Worm (Caenorhabditis elegans) whole organism, L1 larva: ENCODE measurements around the gene hif-1.

Experiments used
- C04F5.9 ChIP-seq: sonication (generic microtip); optimal IDR thresholded peaks from 2 replicates; lab custom pipeline; 2016; ENCODE audit warnings: missing genetic modification characterization, missing compliant biosample characterization
- C16A3.4 ChIP-seq: fragments of 150-350 bp; optimal IDR thresholded peaks from 2 replicates; lab custom pipeline; 2014; ENCODE audit warnings: missing biosample characterization, missing genetic modification characterization
- C34B4.2 ChIP-seq: sonication (generic microtip); optimal IDR thresholded peaks from 2 replicates; lab custom pipeline; 2017; ENCODE audit warnings: mild to moderate bottlenecking, missing genetic modification characterization, missing compliant biosample characterization
- F16B12.6 ChIP-seq: fragments of 150-350 bp; optimal IDR thresholded peaks from 2 replicates; lab custom pipeline; 2014; ENCODE audit warnings: missing biosample characterization, missing genetic modification characterization
- Y116A8C.19 ChIP-seq: sonication (generic microtip); optimal IDR thresholded peaks from 2 replicates; lab custom pipeline; 2016; ENCODE audit warnings: missing compliant biosample characterization, missing genetic modification characterization, borderline replicate concordance
- aha-1 ChIP-seq: fragments of 150-350 bp; optimal IDR thresholded peaks from 2 replicates; lab custom pipeline; 2014; ENCODE audit warnings: missing biosample characterization, missing genetic modification characterization
- alr-1 ChIP-seq: fragments of 200-800 bp; sonication (Bioruptor generic); optimal IDR thresholded peaks from 2 replicates; lab custom pipeline; 2018; ENCODE audit warnings: borderline replicate concordance, mild to moderate bottlenecking, missing genetic modification characterization, missing compliant biosample characterization
- ama-1 ChIP-seq: fragments of 150-350 bp; optimal IDR thresholded peaks from 2 replicates; lab custom pipeline; 2014
- blmp-1 ChIP-seq: fragments of 150-350 bp; optimal IDR thresholded peaks from 2 replicates; lab custom pipeline; 2014; ENCODE audit warnings: missing biosample characterization, missing genetic modification characterization
- ceh-8 ChIP-seq: fragments of 200-800 bp; sonication (Bioruptor generic); optimal IDR thresholded peaks from 2 replicates; lab custom pipeline; 2018; ENCODE audit warnings: mild to moderate bottlenecking, missing genetic modification characterization, moderate library complexity, missing compliant biosample characterization
- ceh-82 ChIP-seq, 3 experiments: fragments of 150-350 bp in 1 of 3; sonication (generic microtip) in 2 of 3; optimal IDR thresholded peaks; 2 replicates each; lab custom pipeline; 2014 to 2017; ENCODE audit warnings: missing biosample characterization in 3 of 3, missing genetic modification characterization in 3 of 3
- ceh-88 ChIP-seq: fragments of 200-800 bp; sonication (Bioruptor generic); IDR thresholded peaks from 2 replicates; pipeline ENCODE4 v1.3.6; 2022; ENCODE audit warnings: missing genetic modification characterization, missing compliant biosample characterization
- dpl-1 ChIP-seq, 3 experiments: fragments of 150-350 bp in 2 of 3; sonication (generic microtip) in 1 of 3; optimal IDR thresholded peaks; 2 replicates each; lab custom pipeline; 2014 to 2017; ENCODE audit warnings: missing biosample characterization in 3 of 3, missing genetic modification characterization in 3 of 3, missing genetic modification reagents in 3 of 3
- egl-13 ChIP-seq: sonication (generic microtip); optimal IDR thresholded peaks from 2 replicates; lab custom pipeline; 2016; ENCODE audit warnings: missing genotype, missing genetic modification reagents, missing genetic modification characterization, missing compliant biosample characterization
- elt-2 ChIP-seq: sonication (generic microtip); optimal IDR thresholded peaks from 2 replicates; lab custom pipeline; 2016; ENCODE audit warnings: missing genetic modification characterization, mild to moderate bottlenecking, inconsistent platforms, missing compliant biosample characterization, missing genetic modification reagents
- elt-3 ChIP-seq, 6 experiments: fragments of 150-350 bp in 1 of 6; sonication (generic microtip); optimal IDR thresholded peaks; 2 replicates each; lab custom pipeline; 2017 to 2018; ENCODE audit warnings: missing biosample characterization in 6 of 6, missing genetic modification characterization in 6 of 6, inconsistent platforms in 1 of 6
- ets-5 ChIP-seq: fragments of 200-800 bp; sonication (Bioruptor generic); IDR thresholded peaks from 2 replicates; pipeline ENCODE4 v1.3.6; 2022; ENCODE audit warnings: missing genetic modification characterization, missing compliant biosample characterization
- fkh-10 ChIP-seq: sonication (generic microtip); optimal IDR thresholded peaks from 2 replicates; lab custom pipeline; 2017; ENCODE audit warnings: missing biosample characterization, missing genetic modification reagents, missing genetic modification characterization
- fkh-4 ChIP-seq: sonication (generic microtip); optimal IDR thresholded peaks from 2 replicates; lab custom pipeline; 2016; ENCODE audit warnings: missing compliant biosample characterization, missing genetic modification characterization, borderline replicate concordance
- fos-1 ChIP-seq: fragments of 150-350 bp; optimal IDR thresholded peaks from 2 replicates; lab custom pipeline; 2014; ENCODE audit warnings: missing biosample characterization, missing genetic modification characterization
- grh-1 ChIP-seq: fragments of 200-800 bp; sonication (Bioruptor generic); IDR thresholded peaks from 2 replicates; pipeline ENCODE4 v1.3.6; 2022; ENCODE audit warnings: missing genetic modification reagents, missing genetic modification characterization, missing compliant biosample characterization
- hlh-17 ChIP-seq: fragments of 200-800 bp; sonication (Bioruptor generic); optimal IDR thresholded peaks from 2 replicates; lab custom pipeline; 2018; ENCODE audit warnings: missing genetic modification characterization, mild to moderate bottlenecking, missing compliant biosample characterization, moderate library complexity, borderline replicate concordance
- hpl-2 ChIP-seq: fragments of 150-350 bp; optimal IDR thresholded peaks from 2 replicates; lab custom pipeline; 2014; ENCODE audit warnings: missing biosample characterization, missing genetic modification reagents, missing genetic modification characterization
- irx-1 ChIP-seq: sonication (generic microtip); optimal IDR thresholded peaks from 2 replicates; lab custom pipeline; 2016; ENCODE audit warnings: missing genetic modification characterization, missing compliant biosample characterization
- isw-1 ChIP-seq: fragments of 200-800 bp; sonication (Bioruptor generic); IDR thresholded peaks from 2 replicates; pipeline ENCODE4 v1.3.6; 2022; ENCODE audit warnings: missing genetic modification characterization, missing compliant biosample characterization
- jun-1 ChIP-seq: fragments of 150-350 bp; optimal IDR thresholded peaks from 2 replicates; lab custom pipeline; 2014; ENCODE audit warnings: missing biosample characterization, missing genetic modification reagents, missing genetic modification characterization
- lin-13 ChIP-seq: fragments of 150-350 bp; optimal IDR thresholded peaks from 2 replicates; lab custom pipeline; 2014; ENCODE audit warnings: missing biosample characterization, missing genetic modification reagents, missing genetic modification characterization
- lin-35 ChIP-seq, 2 experiments: fragments of 150-350 bp; optimal IDR thresholded peaks; 2 replicates each; lab custom pipeline; 2014; ENCODE audit warnings: missing biosample characterization in 2 of 2, missing genetic modification characterization in 2 of 2, missing genetic modification reagents in 2 of 2
- lir-3 ChIP-seq: sonication (generic microtip); optimal IDR thresholded peaks from 2 replicates; lab custom pipeline; 2016; ENCODE audit warnings: mild to moderate bottlenecking, missing genetic modification characterization, moderate library complexity, missing compliant biosample characterization; ENCODE audit not compliant: poor library complexity
- mef-2 ChIP-seq: fragments of 150-350 bp; optimal IDR thresholded peaks from 2 replicates; lab custom pipeline; 2014; ENCODE audit warnings: missing biosample characterization, missing genetic modification characterization
- mep-1 ChIP-seq: fragments of 150-350 bp; optimal IDR thresholded peaks from 2 replicates; lab custom pipeline; 2014; ENCODE audit warnings: missing biosample characterization, missing genetic modification characterization
- nhr-11 ChIP-seq: fragments of 150-350 bp; optimal IDR thresholded peaks from 2 replicates; lab custom pipeline; 2014; ENCODE audit warnings: missing biosample characterization, missing genetic modification characterization
- nhr-12 ChIP-seq: sonication (generic microtip); optimal IDR thresholded peaks from 2 replicates; lab custom pipeline; 2017; ENCODE audit warnings: missing biosample characterization, missing genetic modification characterization
- nhr-28 ChIP-seq: fragments of 150-350 bp; optimal IDR thresholded peaks from 2 replicates; lab custom pipeline; 2014; ENCODE audit warnings: missing biosample characterization, missing genetic modification characterization
- nhr-47 ChIP-seq: sonication (generic microtip); optimal IDR thresholded peaks from 2 replicates; lab custom pipeline; 2016; ENCODE audit warnings: mild to moderate bottlenecking, missing genetic modification characterization, moderate library complexity, missing compliant biosample characterization
- nhr-71 ChIP-seq: sonication (generic microtip); optimal IDR thresholded peaks from 2 replicates; lab custom pipeline; 2016; ENCODE audit warnings: mild to moderate bottlenecking, missing genetic modification characterization, moderate library complexity, missing compliant biosample characterization
- nhr-76 ChIP-seq: sonication (generic microtip); optimal IDR thresholded peaks from 2 replicates; lab custom pipeline; 2017; ENCODE audit warnings: missing biosample characterization, missing genetic modification characterization
- nhr-77 ChIP-seq: fragments of 150-350 bp; optimal IDR thresholded peaks from 2 replicates; lab custom pipeline; 2014; ENCODE audit warnings: missing biosample characterization, missing genetic modification characterization
- skn-1 ChIP-seq: fragments of 150-350 bp; optimal IDR thresholded peaks from 2 replicates; lab custom pipeline; 2014; ENCODE audit warnings: missing biosample characterization, missing genetic modification characterization
- snu-23 ChIP-seq: sonication (generic microtip); optimal IDR thresholded peaks from 2 replicates; lab custom pipeline; 2016; ENCODE audit warnings: missing genetic modification characterization, missing compliant biosample characterization
- sptf-1 ChIP-seq: fragments of 150-350 bp; optimal IDR thresholded peaks from 2 replicates; lab custom pipeline; 2014; ENCODE audit warnings: missing biosample characterization, missing genetic modification characterization
- sup-37 ChIP-seq: fragments of 200-800 bp; sonication (Bioruptor generic); optimal IDR thresholded peaks from 2 replicates; lab custom pipeline; 2018; ENCODE audit warnings: mild to moderate bottlenecking, missing genetic modification characterization, missing compliant biosample characterization
- swsn-7 ChIP-seq: sonication (generic microtip); optimal IDR thresholded peaks from 2 replicates; lab custom pipeline; 2016; ENCODE audit warnings: missing genetic modification characterization, missing compliant biosample characterization
- tbx-2 ChIP-seq: sonication (generic microtip); optimal IDR thresholded peaks from 2 replicates; lab custom pipeline; 2016; ENCODE audit warnings: missing genetic modification characterization, missing compliant biosample characterization
- tlp-1 ChIP-seq: fragments of 150-350 bp; optimal IDR thresholded peaks from 2 replicates; lab custom pipeline; 2014; ENCODE audit warnings: missing biosample characterization, missing genetic modification characterization
- unc-130 ChIP-seq: fragments of 150-350 bp; optimal IDR thresholded peaks from 2 replicates; lab custom pipeline; 2017; ENCODE audit warnings: missing biosample characterization, missing genetic modification characterization, inconsistent platforms
- unc-30 ChIP-seq: sonication (generic microtip); optimal IDR thresholded peaks from 2 replicates; lab custom pipeline; 2017; ENCODE audit warnings: missing biosample characterization, missing genetic modification characterization
- unc-62 ChIP-seq: fragments of 150-350 bp; optimal IDR thresholded peaks from 2 replicates; lab custom pipeline; 2014; ENCODE audit warnings: missing biosample characterization, missing genetic modification reagents, missing genetic modification characterization
- unc-98 ChIP-seq: fragments of 200-800 bp; sonication (Bioruptor generic); IDR thresholded peaks from 2 replicates; pipeline ENCODE4 v1.3.6; 2022; ENCODE audit warnings: missing genetic modification characterization, missing compliant biosample characterization
- vab-15 ChIP-seq: sonication (generic microtip); optimal IDR thresholded peaks from 2 replicates; lab custom pipeline; 2017; ENCODE audit warnings: missing genotype, mild to moderate bottlenecking, missing genetic modification characterization, missing compliant biosample characterization
- zag-1 ChIP-seq: fragments of 150-350 bp; optimal IDR thresholded peaks from 2 replicates; lab custom pipeline; 2014; ENCODE audit warnings: missing biosample characterization, missing genetic modification characterization

The hif-1 gene

ce11 chrV:20778257-20778697, 1.9 kb upstream of the hif-1 start (continued):
- peak; percentile 93 for TF ChIP-seq grh-1 (GFP tag; lab: Robert Waterston, UW)
- TF ChIP-seq nhr-77, result peak; percentile 97
- peak; percentile 98 for TF ChIP-seq mep-1
- no peak for TF ChIP-seq sptf-1 (tag; lab: Kevin White, UChicago)
- no peak for TF ChIP-seq unc-62 (GFP tag; lab: Kevin White, UChicago)
- TF ChIP-seq ama-1 (lab: Kevin White, UChicago), result peak; percentile 75
- TF ChIP-seq ceh-82 (tag; optimal IDR thresholded peaks at IDR 0.05; lab: Kevin White, UChicago), result peak; percentile 90 to 95 (median 92)
- TF ChIP-seq snu-23 (GFP tag; lab: Kevin White, UChicago), result peak; percentile 100
- peak; percentile 95 for TF ChIP-seq lin-13 (GFP tag; lab: Kevin White, UChicago)
- TF ChIP-seq nhr-47 (tag; lab: Kevin White, UChicago), result peak; percentile 99
- TF ChIP-seq unc-98 (GFP tag; lab: Robert Waterston, UW), result peak; percentile 64; the same call in 1 of the 2 replicates
- TF ChIP-seq tbx-2 (tag; lab: Kevin White, UChicago), result peak; percentile 99
- peak; percentile 89 for TF ChIP-seq C04F5.9
- peak; percentile 78 for TF ChIP-seq zag-1 (tag; lab: Kevin White, UChicago)
- TF ChIP-seq fos-1 (tag; lab: Kevin White, UChicago), result peak; percentile 95
- TF ChIP-seq isw-1 (GFP tag; lab: Robert Waterston, UW), result peak; percentile 93
- TF ChIP-seq ceh-8 (GFP tag; lab: Kevin White, UChicago), result peak; percentile 96
- no peak for TF ChIP-seq nhr-76 (tag; lab: Kevin White, UChicago)
- TF ChIP-seq Y116A8C.19 (tag; lab: Kevin White, UChicago), result peak; percentile 41
- no peak for TF ChIP-seq nhr-12 (tag; lab: Kevin White, UChicago)
- TF ChIP-seq nhr-28, result no peak
- peak; percentile 90 for TF ChIP-seq lir-3 (tag; lab: Kevin White, UChicago)
- peak; percentile 95 for TF ChIP-seq ceh-88 (GFP tag; lab: Robert Waterston, UW)
- TF ChIP-seq tlp-1 (tag; lab: Kevin White, UChicago), result no peak
- TF ChIP-seq sup-37 (GFP tag; lab: Kevin White, UChicago), result peak; percentile 95
- peak; percentile 98 for TF ChIP-seq egl-13 (tag; lab: Kevin White, UChicago)
- peak; percentile 98 for TF ChIP-seq unc-130 (tag; lab: Kevin White, UChicago)
- TF ChIP-seq unc-30 (tag; lab: Kevin White, UChicago), result peak; percentile 58
- peak; percentile 94 for TF ChIP-seq irx-1
- peak; percentile 87 to 92 for TF ChIP-seq lin-35 (GFP tag; optimal IDR thresholded peaks at IDR 0.05; lab: Kevin White, UChicago)
- TF ChIP-seq mef-2 (tag; lab: Kevin White, UChicago), result peak; percentile 94
- TF ChIP-seq C16A3.4 (tag; lab: Kevin White, UChicago), result peak; percentile 97
- TF ChIP-seq dpl-1 (GFP tag; optimal IDR thresholded peaks at IDR 0.05; lab: Kevin White, UChicago), result peak; percentile 70 to 75 (median 71)

- TF ChIP-seq skn-1, result peak; percentile 6
- TF ChIP-seq fkh-4 (tag; lab: Kevin White, UChicago), result no peak
- no peak for TF ChIP-seq dpl-1 (GFP tag; optimal IDR thresholded peaks at IDR 0.05; lab: Kevin White, UChicago)
- no peak for TF ChIP-seq alr-1 (tag; lab: Kevin White, UChicago)
- no peak for TF ChIP-seq ets-5 (GFP tag; lab: Robert Waterston, UW)
- TF ChIP-seq C34B4.2, result no peak
- TF ChIP-seq snu-23 (GFP tag; lab: Kevin White, UChicago), result no peak
- TF ChIP-seq hlh-17, result no peak
- no peak for TF ChIP-seq nhr-71 (tag; lab: Kevin White, UChicago)
- TF ChIP-seq F16B12.6, result no peak
- TF ChIP-seq aha-1, result no peak
- TF ChIP-seq jun-1, result no peak
- TF ChIP-seq swsn-7, result no peak
- TF ChIP-seq isw-1 (GFP tag; lab: Robert Waterston, UW), result no peak
- no peak for TF ChIP-seq hpl-2
- TF ChIP-seq blmp-1 (tag; lab: Kevin White, UChicago), result peak; percentile 58
- peak; percentile 2 for TF ChIP-seq elt-2 (tag; lab: Kevin White, UChicago)
- no peak for TF ChIP-seq ceh-88 (GFP tag; lab: Robert Waterston, UW)
- peak in 2 of 6 experiments; percentile 9 to 50 for TF ChIP-seq elt-3 (tag; optimal IDR thresholded peaks at IDR 0.05; lab: Kevin White, UChicago)
- no peak for TF ChIP-seq fkh-10 (GFP tag; lab: Kevin White, UChicago)
- no peak for TF ChIP-seq fos-1 (tag; lab: Kevin White, UChicago)
- no peak for TF ChIP-seq nhr-11 (tag; lab: Kevin White, UChicago)
- TF ChIP-seq mep-1, result peak; percentile 21
- peak in 1 of 2 experiments; percentile 23 for TF ChIP-seq lin-35 (GFP tag; optimal IDR thresholded peaks at IDR 0.05; lab: Kevin White, UChicago)
- TF ChIP-seq vab-15, result no peak
- no peak for TF ChIP-seq tlp-1 (tag; lab: Kevin White, UChicago)
- no peak for TF ChIP-seq ceh-8 (GFP tag; lab: Kevin White, UChicago)
These were observed 1.3 kb upstream of the hif-1 start for ce11 chrV:20778886-20779285.
